Fruit fly (Drosophila melanogaster) whole organism, wandering third instar larva: ENCODE data around the gene Rhau.
A peak's percentile ranks its signal among the peaks of the same experiment; 100 is the strongest.

Source experiments
- Abd-B ChIP-seq: fragments of >200 bp; optimal IDR thresholded peaks from 2 replicates; lab custom pipeline; 2017; ENCODE audit warnings: missing biosample characterization, missing genetic modification characterization
- CrebA ChIP-seq: fragments of 200-800 bp; sonication (Bioruptor generic); optimal IDR thresholded peaks from 2 replicates; lab custom pipeline; 2016; ENCODE audit warnings: missing biosample characterization, mild to moderate bottlenecking, missing genetic modification characterization, borderline replicate concordance
- Dfd ChIP-seq: fragments of >200 bp; optimal IDR thresholded peaks from 2 replicates; lab custom pipeline; 2017; ENCODE audit warnings: missing biosample characterization, missing genetic modification characterization
- Dif ChIP-seq: fragments of 200-275, 200-300 bp; sonication (Bioruptor generic); optimal IDR thresholded peaks from 2 replicates; lab custom pipeline; 2018; ENCODE audit warnings: missing biosample characterization, missing genetic modification characterization; ENCODE audit not compliant: partially characterized antibody
- GATAd ChIP-seq: sonication (Bioruptor generic); optimal IDR thresholded peaks from 2 replicates; lab custom pipeline; 2016; ENCODE audit warnings: missing biosample characterization, missing genetic modification characterization
- HLH106 ChIP-seq: fragments of 200-800 bp; optimal IDR thresholded peaks from 3 replicates; lab custom pipeline; 2019; ENCODE audit warnings: missing biosample characterization, mild to moderate bottlenecking, missing genetic modification characterization, moderate library complexity
- Hnf4 ChIP-seq: fragments of 200-800 bp; sonication (Bioruptor generic); optimal IDR thresholded peaks from 2 replicates; lab custom pipeline; 2016; ENCODE audit warnings: missing biosample characterization, mild to moderate bottlenecking, missing genetic modification characterization
- Hr78 ChIP-seq: fragments of >200 bp; optimal IDR thresholded peaks from 2 replicates; lab custom pipeline; 2017; ENCODE audit warnings: missing biosample characterization, missing genetic modification characterization
- Hr83 ChIP-seq: fragments of 200-300 bp; sonication (Bioruptor generic); optimal IDR thresholded peaks from 2 replicates; lab custom pipeline; 2016; ENCODE audit warnings: missing biosample characterization, mild to moderate bottlenecking, missing genetic modification characterization, moderate library complexity; ENCODE audit not compliant: poor library complexity, severe bottlenecking
- Mio ChIP-seq: sonication (Bioruptor generic); optimal IDR thresholded peaks from 2 replicates; lab custom pipeline; 2016; ENCODE audit warnings: missing biosample characterization, missing genetic modification characterization
- Myc ChIP-seq: fragments of >200 bp; optimal IDR thresholded peaks from 2 replicates; lab custom pipeline; 2017
- N ChIP-seq: fragments of >200 bp; optimal IDR thresholded peaks from 2 replicates; lab custom pipeline; 2018; ENCODE audit warnings: missing biosample characterization, missing external identifiers, missing genetic modification characterization
- OdsH ChIP-seq: fragments of 200-800 bp; sonication (Bioruptor generic); optimal IDR thresholded peaks from 2 replicates; lab custom pipeline; 2016; ENCODE audit warnings: missing biosample characterization, mild to moderate bottlenecking, missing genetic modification characterization
- Rel ChIP-seq, 2 experiments: fragments of 200-800 bp; sonication (Bioruptor generic) in 1 of 2; optimal IDR thresholded peaks; 2 replicates in 1 of 2; 3 replicates in 1 of 2; lab custom pipeline; 2016 to 2019; ENCODE audit warnings: mild to moderate bottlenecking in 2 of 2, missing biosample characterization in 2 of 2, missing genetic modification characterization in 2 of 2, moderate library complexity in 1 of 2
- Sp1 ChIP-seq: fragments of 200-800 bp; sonication (Bioruptor generic); optimal IDR thresholded peaks from 3 replicates; lab custom pipeline; 2019; ENCODE audit warnings: missing biosample characterization, mild to moderate bottlenecking, missing genetic modification characterization, moderate library complexity
- br ChIP-seq: fragments of 200-800 bp; sonication (Bioruptor generic); optimal IDR thresholded peaks from 2 replicates; lab custom pipeline; 2016; ENCODE audit warnings: missing biosample characterization, missing genetic modification characterization
- brk ChIP-seq: fragments of 200-800 bp; sonication (Bioruptor generic); optimal IDR thresholded peaks from 2 replicates; lab custom pipeline; 2016; ENCODE audit warnings: missing biosample characterization, mild to moderate bottlenecking, missing genetic modification characterization
- dl ChIP-seq, 2 experiments: fragments of 175-275, 200-275 bp in 1 of 2; fragments of 200-275 bp in 1 of 2; sonication (Bioruptor generic); optimal IDR thresholded peaks; lab custom pipeline; 2018; ENCODE audit warnings: mild to moderate bottlenecking in 2 of 2, missing biosample characterization in 2 of 2, missing genetic modification characterization in 2 of 2, moderate library complexity in 2 of 2; ENCODE audit not compliant: partially characterized antibody in 2 of 2, insufficient read depth in 1 of 2
- dmrt93B ChIP-seq: fragments of 200-800 bp; sonication (Bioruptor generic); optimal IDR thresholded peaks from 2 replicates; lab custom pipeline; 2018; ENCODE audit warnings: missing biosample characterization, mild to moderate bottlenecking, missing genetic modification characterization
- dsf ChIP-seq: sonication (Bioruptor generic); optimal IDR thresholded peaks from 2 replicates; lab custom pipeline; 2016; ENCODE audit warnings: missing biosample characterization, missing genetic modification characterization, borderline replicate concordance
- ey ChIP-seq: fragments of 200-800 bp; sonication (Bioruptor generic); optimal IDR thresholded peaks from 2 replicates; lab custom pipeline; 2016; ENCODE audit warnings: missing biosample characterization, missing genetic modification characterization
- foxo ChIP-seq, 2 experiments: fragments of 200-800 bp; sonication (Bioruptor generic); optimal IDR thresholded peaks; 2 replicates in 1 of 2; 3 replicates in 1 of 2; lab custom pipeline; 2016 to 2017; ENCODE audit warnings: missing biosample characterization in 2 of 2, missing genetic modification characterization in 2 of 2
- fru ChIP-seq: fragments of 200-800 bp; sonication (Bioruptor generic); optimal IDR thresholded peaks from 3 replicates; lab custom pipeline; 2016; ENCODE audit warnings: missing biosample characterization, mild to moderate bottlenecking, missing genetic modification characterization
- h ChIP-seq: fragments of 200-800 bp; sonication (Bioruptor generic); optimal IDR thresholded peaks from 3 replicates; lab custom pipeline; 2016; ENCODE audit warnings: missing biosample characterization, mild to moderate bottlenecking, missing genetic modification characterization
- jim ChIP-seq: fragments of 175-275, 200-325 bp; sonication (Bioruptor generic); optimal IDR thresholded peaks from 2 replicates; lab custom pipeline; 2016; ENCODE audit warnings: missing biosample characterization, mild to moderate bottlenecking, missing genetic modification characterization
- lola ChIP-seq: fragments of >200 bp; optimal IDR thresholded peaks from 2 replicates; lab custom pipeline; 2017; ENCODE audit warnings: missing biosample characterization, missing genetic modification characterization
- psq ChIP-seq: fragments of 200-800 bp; sonication (Bioruptor generic); optimal IDR thresholded peaks from 3 replicates; lab custom pipeline; 2017; ENCODE audit warnings: missing biosample characterization, mild to moderate bottlenecking, missing genetic modification characterization, moderate library complexity
- rgr ChIP-seq: fragments of 200-800 bp; sonication (Bioruptor generic); optimal IDR thresholded peaks from 3 replicates; lab custom pipeline; 2016; ENCODE audit warnings: missing biosample characterization, mild to moderate bottlenecking, missing genetic modification characterization
- sage ChIP-seq: fragments of 200-800 bp; sonication (Bioruptor generic); optimal IDR thresholded peaks from 2 replicates; lab custom pipeline; 2016; ENCODE audit warnings: missing biosample characterization, mild to moderate bottlenecking, missing genetic modification characterization
- sv ChIP-seq: fragments of 200-800 bp; sonication (Bioruptor generic); optimal IDR thresholded peaks from 3 replicates; lab custom pipeline; 2016; ENCODE audit warnings: missing biosample characterization, missing genetic modification characterization
- woc ChIP-seq: sonication (Bioruptor generic); optimal IDR thresholded peaks from 2 replicates; lab custom pipeline; 2016; ENCODE audit warnings: missing biosample characterization, mild to moderate bottlenecking, missing genetic modification characterization

Gene Rhau

DNA sequence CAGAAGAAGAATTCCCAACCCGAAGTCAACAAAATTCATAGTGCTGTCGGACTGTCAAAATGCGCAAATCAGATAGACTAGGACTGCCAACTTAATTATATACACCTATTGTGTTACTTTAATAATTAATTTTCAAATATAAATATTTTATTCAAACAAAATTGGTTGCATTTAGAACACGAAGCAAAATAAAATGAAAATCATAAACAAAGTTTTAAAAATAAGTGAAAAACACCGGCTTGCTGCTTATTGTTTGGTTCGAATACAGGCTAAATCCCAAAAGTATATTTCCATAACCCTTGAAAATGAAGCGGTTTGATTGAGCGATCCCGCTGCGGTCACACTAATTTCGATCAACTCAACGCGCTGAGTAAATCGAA, at the start of gene Rhau, which contains the start of gene dia:
Gene Rhau (minus strand): TSS at position 178 of the 380 bp plus-strand sequence.
Gene dia (plus strand): TSS at position 337 of the 380 bp plus-strand sequence.
- TF ChIP-seq Myc = peak; percentile 11
- TF ChIP-seq Dif (GFP tag; lab: Kevin White, UChicago) = no peak
- TF ChIP-seq foxo (GFP tag; optimal IDR thresholded peaks at IDR 0.05; lab: Kevin White, UChicago) = peak in 1 of 2 experiments; percentile 3
- peak; percentile 11 for TF ChIP-seq h (GFP tag; lab: Kevin White, UChicago)
- TF ChIP-seq dmrt93B (GFP tag; lab: Kevin White, UChicago) = no peak
- no peak for TF ChIP-seq woc
- no peak for TF ChIP-seq sage (GFP tag; lab: Kevin White, UChicago)
- TF ChIP-seq Dfd = no peak
- no peak for TF ChIP-seq fru
- TF ChIP-seq Mio (GFP tag; lab: Kevin White, UChicago) = no peak
- no peak for TF ChIP-seq sv (GFP tag; lab: Kevin White, UChicago)
- peak; percentile 47 for TF ChIP-seq Hnf4 (GFP tag; lab: Kevin White, UChicago)
- TF ChIP-seq jim (GFP tag; lab: Kevin White, UChicago) = no peak
- TF ChIP-seq dl (GFP tag; optimal IDR thresholded peaks at IDR 0.05; lab: Kevin White, UChicago; ENCODE audit: insufficient read depth in 1 of 2, partially characterized antibody in 2 of 2) = no peak
- no peak for TF ChIP-seq ey (GFP tag; lab: Kevin White, UChicago)
- TF ChIP-seq GATAd (GFP tag; lab: Kevin White, UChicago) = no peak
- TF ChIP-seq dsf (GFP tag; lab: Kevin White, UChicago) = no peak
- no peak for TF ChIP-seq Hr78 (GFP tag; lab: Kevin White, UChicago)
- peak; percentile 30 for TF ChIP-seq Sp1 (GFP tag; lab: Kevin White, UChicago)
- TF ChIP-seq Hr83 = no peak
- TF ChIP-seq N (GFP tag; lab: Kevin White, UChicago) = no peak
- no peak for TF ChIP-seq CrebA (GFP tag; lab: Kevin White, UChicago)
- no peak for TF ChIP-seq Rel (GFP tag; optimal IDR thresholded peaks at IDR 0.05; lab: Kevin White, UChicago)
- TF ChIP-seq Rel (tag; optimal IDR thresholded peaks at IDR 0.05; lab: Kevin White, UChicago) = peak; percentile 37
- peak; percentile 33 for TF ChIP-seq HLH106

DNA sequence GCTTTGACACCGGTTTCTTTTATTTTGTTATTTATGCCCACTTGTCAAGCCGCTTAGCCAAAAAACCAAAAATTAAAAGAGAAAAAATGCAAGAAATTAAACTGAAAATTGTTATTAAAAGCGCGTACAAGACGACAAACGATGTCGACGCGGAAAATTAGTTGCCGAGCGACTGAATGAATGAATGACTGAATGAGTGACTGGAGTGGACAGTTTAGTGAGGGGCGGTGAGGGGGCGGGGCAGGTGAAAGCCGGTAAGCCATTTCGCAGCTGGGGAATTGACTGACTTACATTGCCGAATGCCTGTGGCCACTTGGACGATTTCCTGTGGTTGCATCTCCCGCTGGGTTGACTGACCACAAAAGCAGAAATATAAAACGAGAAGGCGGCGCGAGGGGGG, 48.8 kb upstream of the Rhau start:
- no peak for TF ChIP-seq Hr78 (GFP tag; lab: Kevin White, UChicago)

DNA sequence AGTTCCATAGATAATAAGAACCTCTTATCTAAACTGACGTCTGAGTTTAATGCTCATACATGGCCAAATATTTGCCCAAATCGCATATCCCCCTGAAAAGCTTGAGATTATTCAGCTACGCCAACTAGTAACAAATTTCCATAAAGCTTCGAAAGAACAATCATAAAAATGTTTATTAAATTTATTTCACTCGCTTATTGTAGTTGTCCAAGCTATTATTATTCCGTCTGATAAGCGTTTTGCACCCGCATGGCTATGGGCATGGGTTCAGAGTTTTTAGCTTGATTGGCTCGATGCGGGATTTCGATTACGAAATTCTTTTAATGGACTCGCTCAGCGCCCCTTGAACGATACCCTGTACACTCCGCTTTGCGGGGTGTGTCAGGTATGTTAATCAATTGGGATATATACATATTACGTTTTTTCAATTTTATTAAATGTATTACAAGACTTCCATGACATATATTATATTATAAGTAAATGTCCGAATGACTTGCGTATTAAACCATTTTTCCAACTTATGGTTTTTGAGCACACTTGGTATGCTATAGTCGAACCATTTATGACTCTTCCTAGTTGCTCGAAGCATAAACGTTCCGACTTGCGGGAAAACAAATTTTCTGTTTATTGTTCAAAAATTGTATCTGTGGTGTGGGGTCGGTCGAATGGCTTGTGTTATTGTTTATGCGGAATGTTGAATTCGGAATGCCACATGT, 48.0 kb upstream of the Rhau start:
- no peak for TF ChIP-seq CrebA (GFP tag; lab: Kevin White, UChicago)
- TF ChIP-seq Hr78 (GFP tag; lab: Kevin White, UChicago) = no peak
- TF ChIP-seq br = peak; percentile 52
- TF ChIP-seq woc = peak; percentile 21
- TF ChIP-seq Rel (GFP tag; optimal IDR thresholded peaks at IDR 0.05; lab: Kevin White, UChicago) = peak; percentile 40
- peak; percentile 6 for TF ChIP-seq Rel (tag; optimal IDR thresholded peaks at IDR 0.05; lab: Kevin White, UChicago)
- peak; percentile 83 for TF ChIP-seq rgr (GFP tag; lab: Kevin White, UChicago)
- TF ChIP-seq OdsH = peak; percentile 77
- TF ChIP-seq Myc = no peak
- peak; percentile 49 for TF ChIP-seq brk (GFP tag; lab: Kevin White, UChicago)
- TF ChIP-seq Sp1 (GFP tag; lab: Kevin White, UChicago) = peak; percentile 15
- TF ChIP-seq dmrt93B (GFP tag; lab: Kevin White, UChicago) = peak; percentile 41
- peak; percentile 60 for TF ChIP-seq Hnf4 (GFP tag; lab: Kevin White, UChicago)
- peak; percentile 61 for TF ChIP-seq HLH106
- no peak for TF ChIP-seq lola (GFP tag; lab: Kevin White, UChicago)
- no peak for TF ChIP-seq Dif (GFP tag; lab: Kevin White, UChicago)
- TF ChIP-seq sv (GFP tag; lab: Kevin White, UChicago) = peak; percentile 94
- peak; percentile 75 for TF ChIP-seq fru
- no peak for TF ChIP-seq dl (GFP tag; optimal IDR thresholded peaks at IDR 0.05; lab: Kevin White, UChicago; ENCODE audit: insufficient read depth in 1 of 2, partially characterized antibody in 2 of 2)
- no peak for TF ChIP-seq Abd-B (GFP tag; lab: Kevin White, UChicago)
- TF ChIP-seq foxo (GFP tag; optimal IDR thresholded peaks at IDR 0.05; lab: Kevin White, UChicago) = peak in 1 of 2 experiments; percentile 75
- peak; percentile 21 for TF ChIP-seq sage (GFP tag; lab: Kevin White, UChicago)
- peak; percentile 71 for TF ChIP-seq psq (GFP tag; lab: Kevin White, UChicago)
- TF ChIP-seq ey (GFP tag; lab: Kevin White, UChicago) = peak; percentile 55
- TF ChIP-seq h (GFP tag; lab: Kevin White, UChicago) = peak; percentile 82
